Worm (Caenorhabditis elegans): ENCODE measurements around the gene eif-3.L.
A peak's percentile ranks its signal among the peaks of the same experiment; 100 is the strongest.

The eif-3.L gene

DNA sequence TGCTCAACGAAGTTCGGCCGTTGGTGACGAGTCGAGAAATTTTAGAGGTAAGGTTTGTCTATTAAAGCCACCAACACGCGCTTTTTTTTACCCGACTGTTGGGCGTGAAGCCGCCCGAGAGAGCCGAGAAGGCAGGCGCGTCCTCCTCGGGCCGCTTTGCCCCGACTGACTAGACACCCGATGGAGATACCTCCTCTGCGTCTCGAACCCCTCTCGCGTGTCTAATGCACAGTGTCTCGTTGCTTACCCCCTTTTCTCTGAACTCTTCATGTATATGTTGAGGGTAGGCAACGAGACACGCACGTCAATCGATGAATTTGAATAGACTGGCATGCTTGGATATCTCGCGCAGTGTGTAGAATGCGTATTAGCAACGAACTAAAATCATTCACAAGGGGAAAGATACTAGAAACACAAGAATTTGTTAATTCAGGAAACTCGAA, 39.5 kb upstream of the eif-3.L start:
- peak; percentile 93 for TF ChIP-seq sea-1 (GFP tag; conservative IDR thresholded peaks at IDR 0.05)
- TF ChIP-seq ets-7 (tag; optimal IDR thresholded peaks at IDR 0.05): peak; percentile 40
- TF ChIP-seq tra-4 (tag; optimal IDR thresholded peaks at IDR 0.05): peak; percentile 72
- TF ChIP-seq ceh-13 (GFP tag; optimal IDR thresholded peaks at IDR 0.05): peak; percentile 19
- TF ChIP-seq ama-1 (optimal IDR thresholded peaks at IDR 0.05): peak; percentile 96
- TF ChIP-seq hnd-1 (tag; optimal IDR thresholded peaks at IDR 0.05): peak; percentile 64
- peak; percentile 78 for TF ChIP-seq hmbx-1 (tag; optimal IDR thresholded peaks at IDR 0.05)
- peak; percentile 66 for TF ChIP-seq ceh-36 (tag; optimal IDR thresholded peaks at IDR 0.05)
- peak; percentile 83 for TF ChIP-seq aly-1 (tag; optimal IDR thresholded peaks at IDR 0.05)
- peak; percentile 73 for TF ChIP-seq F13C5.2 (tag; optimal IDR thresholded peaks at IDR 0.05)
- peak; percentile 92 for TF ChIP-seq hmg-4 (GFP tag; optimal IDR thresholded peaks at IDR 0.05)
- TF ChIP-seq pes-1 (GFP tag; IDR thresholded peaks at IDR 0.05): peak; percentile 83
- TF ChIP-seq tbx-37 (GFP tag; conservative IDR thresholded peaks at IDR 0.05): peak; percentile 72
- TF ChIP-seq tbx-11 (GFP tag; IDR thresholded peaks at IDR 0.05): peak; percentile 80
- TF ChIP-seq flt-1 (GFP tag; IDR thresholded peaks at IDR 0.05): peak; percentile 73
- peak; percentile 90 for TF ChIP-seq scrt-1 (GFP tag; IDR thresholded peaks at IDR 0.05)
- TF ChIP-seq B0310.2 (tag; optimal IDR thresholded peaks at IDR 0.05): peak; percentile 82

- TF ChIP-seq ceh-36 (tag; optimal IDR thresholded peaks at IDR 0.05) (peak; percentile 27), tbx-37 (GFP tag; conservative IDR thresholded peaks at IDR 0.05) (peak; percentile 5; the same call in 1 of the 2 replicates), ceh-13 (GFP tag; optimal IDR thresholded peaks at IDR 0.05) (no peak), hnd-1 (tag; optimal IDR thresholded peaks at IDR 0.05) (no peak), ets-7 (tag; optimal IDR thresholded peaks at IDR 0.05) (no peak), aly-1 (tag; optimal IDR thresholded peaks at IDR 0.05) (no peak), tbx-11 (GFP tag; IDR thresholded peaks at IDR 0.05) (peak; percentile 67), hmbx-1 (tag; optimal IDR thresholded peaks at IDR 0.05) (no peak), pes-1 (GFP tag; IDR thresholded peaks at IDR 0.05) (peak; percentile 67), flt-1 (GFP tag; IDR thresholded peaks at IDR 0.05) (peak; percentile 54; the same call in 1 of the 2 replicates), sea-1 (GFP tag; conservative IDR thresholded peaks at IDR 0.05) (peak; percentile 82), hmg-4 (GFP tag; optimal IDR thresholded peaks at IDR 0.05) (peak; percentile 82), B0310.2 (tag; optimal IDR thresholded peaks at IDR 0.05) (peak; percentile 24), tra-4 (tag; optimal IDR thresholded peaks at IDR 0.05) (no peak), F13C5.2 (tag; optimal IDR thresholded peaks at IDR 0.05) (peak; percentile 46), scrt-1 (GFP tag; IDR thresholded peaks at IDR 0.05) (peak; percentile 76), ama-1 (optimal IDR thresholded peaks at IDR 0.05) (peak; percentile 98)
These were observed 38.8 kb upstream of the eif-3.L start, which contains the start of the genes ift-43 and mdt-26 for ce11 chrII:5660736-5661734. ift-43 (minus strand) TSS chrII:5660786. mdt-26 (plus strand) TSS chrII:5661181.

- TF ChIP-seq tbx-11 (GFP tag; IDR thresholded peaks at IDR 0.05) (no peak), sea-1 (GFP tag; conservative IDR thresholded peaks at IDR 0.05) (no peak), pes-1 (GFP tag; IDR thresholded peaks at IDR 0.05) (no peak), tra-4 (tag; optimal IDR thresholded peaks at IDR 0.05) (no peak)
These were observed 37.9 kb upstream of the eif-3.L start for ce11 chrII:5660155-5660554.

- TF ChIP-seq B0310.2 (tag; optimal IDR thresholded peaks at IDR 0.05) (no peak), flt-1 (GFP tag; IDR thresholded peaks at IDR 0.05) (no peak), sea-1 (GFP tag; conservative IDR thresholded peaks at IDR 0.05) (no peak), aly-1 (tag; optimal IDR thresholded peaks at IDR 0.05) (no peak)
These were observed 37.4 kb upstream of the eif-3.L start, which contains the start of gene fut-3 for ce11 chrII:5659675-5660074. fut-3 (minus strand) TSS chrII:5659775.

ce11 chrII:5654215-5654614, 31.9 kb upstream of the eif-3.L start, which contains the start of gene F59E12.1:
F59E12.1 (plus strand) TSS chrII:5654515.
- TF ChIP-seq tbx-11 (GFP tag; IDR thresholded peaks at IDR 0.05) (no peak), F13C5.2 (tag; optimal IDR thresholded peaks at IDR 0.05) (no peak), ets-7 (tag; optimal IDR thresholded peaks at IDR 0.05) (no peak), tra-4 (tag; optimal IDR thresholded peaks at IDR 0.05) (no peak)

- no peak for TF ChIP-seq F13C5.2 (tag; optimal IDR thresholded peaks at IDR 0.05)
- TF ChIP-seq scrt-1 (GFP tag; IDR thresholded peaks at IDR 0.05): no peak
These were observed 30.1 kb upstream of the eif-3.L start, which contains the start of gene bli-2 for ce11 chrII:5652334-5652733. bli-2 (minus strand) TSS chrII:5652434.

- peak; percentile 16 for TF ChIP-seq aly-1 (tag; optimal IDR thresholded peaks at IDR 0.05)
- no peak for TF ChIP-seq flt-1 (GFP tag; IDR thresholded peaks at IDR 0.05)
- no peak for TF ChIP-seq F13C5.2 (tag; optimal IDR thresholded peaks at IDR 0.05)
These were observed 29.1 kb upstream of the eif-3.L start for ce11 chrII:5651426-5651825.
